Fruit fly (Drosophila melanogaster): ENCODE results near the gene CG14313.

dm6 chr3R:18185385-18185784 is 6.4 kb downstream of the CG14313 start, which contains the start of the genes Arp5 and CG7208:
- TF ChIP-seq psq (optimal IDR thresholded peaks at IDR 0.05) = peak; percentile 42
- TF ChIP-seq h (optimal IDR thresholded peaks at IDR 0.05) = no peak
- TF ChIP-seq ttk (optimal IDR thresholded peaks at IDR 0.05) = no peak

All from Kc167 (cell line).